Worm (Caenorhabditis elegans): Measurements from ENCODE around the gene pnk-4.

The pnk-4 gene

ce11 chrX:5124288-5124687 lies 36.6 kb downstream of the pnk-4 start:
- TF ChIP-seq Y95B8A.8 (GFP tag; IDR thresholded peaks at IDR 0.05) (no peak), die-1 (tag; optimal IDR thresholded peaks at IDR 0.05) (no peak), Y79H2A.3 (GFP tag; conservative IDR thresholded peaks at IDR 0.05) (no peak), cebp-2 (GFP tag; IDR thresholded peaks at IDR 0.05) (no peak), athp-1 (tag; optimal IDR thresholded peaks at IDR 0.05) (no peak), zfh-2 (GFP tag; conservative IDR thresholded peaks at IDR 0.05) (no peak), let-607 (tag; optimal IDR thresholded peaks at IDR 0.05) (no peak), aptf-2 (GFP tag; conservative IDR thresholded peaks at IDR 0.05) (no peak), Y53G8AR.9 (GFP tag; conservative IDR thresholded peaks at IDR 0.05) (no peak)

- TF ChIP-seq unc-130 (GFP tag; optimal IDR thresholded peaks at IDR 0.05) (no peak), ceh-40 (GFP tag; IDR thresholded peaks at IDR 0.05) (no peak), K11D2.4 (GFP tag; IDR thresholded peaks at IDR 0.05) (no peak), pbrm-1 (GFP tag; IDR thresholded peaks at IDR 0.05) (no peak), nhr-27 (tag; optimal IDR thresholded peaks at IDR 0.05) (no peak), D2030.7 (GFP tag; IDR thresholded peaks at IDR 0.05) (no peak), snpc-3.4 (tag; optimal IDR thresholded peaks at IDR 0.05) (no peak), F33H1.4 (GFP tag; IDR thresholded peaks at IDR 0.05) (no peak)
Measured at ce11 chrX:5129447-5129846, 41.8 kb downstream of the pnk-4 start.

- no peak for TF ChIP-seq lin-26 (GFP tag; IDR thresholded peaks at IDR 0.05)
- no peak for TF ChIP-seq somi-1 (GFP tag; optimal IDR thresholded peaks at IDR 0.05)
- TF ChIP-seq K12H6.12 (tag; optimal IDR thresholded peaks at IDR 0.05), result no peak
- no peak for TF ChIP-seq hlh-26 (GFP tag; conservative IDR thresholded peaks at IDR 0.05)
- no peak for TF ChIP-seq K11D2.4 (GFP tag; IDR thresholded peaks at IDR 0.05)
- TF ChIP-seq attf-6 (GFP tag; IDR thresholded peaks at IDR 0.05), result no peak
- no peak for TF ChIP-seq hrde-1 (tag; optimal IDR thresholded peaks at IDR 0.05; ENCODE audit: borderline replicate concordance)
- no peak for TF ChIP-seq let-607 (tag; optimal IDR thresholded peaks at IDR 0.05)
- TF ChIP-seq hlh-12 (tag; optimal IDR thresholded peaks at IDR 0.05), result no peak
- no peak for TF ChIP-seq sdz-38 (tag; optimal IDR thresholded peaks at IDR 0.05)
- no peak for TF ChIP-seq madf-6 (GFP tag; IDR thresholded peaks at IDR 0.05)
- no peak for TF ChIP-seq lin-54 (GFP tag; optimal IDR thresholded peaks at IDR 0.05)
Measured at ce11 chrX:5131760-5132159, 44.1 kb downstream of the pnk-4 start.

ce11 chrX:5133980-5134379 lies 46.3 kb downstream of the pnk-4 start, which contains the start of gene tbc-7:
Gene tbc-7 (plus strand): TSS chrX:5134280.
- TF ChIP-seq lin-40 (tag; optimal IDR thresholded peaks at IDR 0.05) (no peak), mel-28 (tag; optimal IDR thresholded peaks at IDR 0.05; ENCODE audit: borderline replicate concordance) (no peak), Y56A3A.18 (GFP tag; IDR thresholded peaks at IDR 0.05) (no peak), K11D2.4 (GFP tag; IDR thresholded peaks at IDR 0.05) (no peak), aptf-2 (GFP tag; conservative IDR thresholded peaks at IDR 0.05) (no peak), sea-2 (GFP tag; IDR thresholded peaks at IDR 0.05) (no peak), egl-44 (GFP tag; IDR thresholded peaks at IDR 0.05) (no peak), ztf-26 (tag; optimal IDR thresholded peaks at IDR 0.05) (no peak), hmg-20 (GFP tag; IDR thresholded peaks at IDR 0.05) (no peak), ztf-25 (GFP tag; IDR thresholded peaks at IDR 0.05) (no peak), hrde-1 (tag; optimal IDR thresholded peaks at IDR 0.05; ENCODE audit: borderline replicate concordance) (no peak), lir-1 (GFP tag; conservative IDR thresholded peaks at IDR 0.05) (no peak), dpff-1 (tag; optimal IDR thresholded peaks at IDR 0.05) (no peak), nhr-179 (tag; optimal IDR thresholded peaks at IDR 0.05) (no peak), let-526 (GFP tag; IDR thresholded peaks at IDR 0.05) (no peak), tbx-9 (tag; optimal IDR thresholded peaks at IDR 0.05; ENCODE audit: borderline replicate concordance) (no peak), ceh-79 (tag; optimal IDR thresholded peaks at IDR 0.05) (no peak)
